Worm (Caenorhabditis elegans): ENCODE measurements around the gene F52E1.2.

Gene F52E1.2

DNA sequence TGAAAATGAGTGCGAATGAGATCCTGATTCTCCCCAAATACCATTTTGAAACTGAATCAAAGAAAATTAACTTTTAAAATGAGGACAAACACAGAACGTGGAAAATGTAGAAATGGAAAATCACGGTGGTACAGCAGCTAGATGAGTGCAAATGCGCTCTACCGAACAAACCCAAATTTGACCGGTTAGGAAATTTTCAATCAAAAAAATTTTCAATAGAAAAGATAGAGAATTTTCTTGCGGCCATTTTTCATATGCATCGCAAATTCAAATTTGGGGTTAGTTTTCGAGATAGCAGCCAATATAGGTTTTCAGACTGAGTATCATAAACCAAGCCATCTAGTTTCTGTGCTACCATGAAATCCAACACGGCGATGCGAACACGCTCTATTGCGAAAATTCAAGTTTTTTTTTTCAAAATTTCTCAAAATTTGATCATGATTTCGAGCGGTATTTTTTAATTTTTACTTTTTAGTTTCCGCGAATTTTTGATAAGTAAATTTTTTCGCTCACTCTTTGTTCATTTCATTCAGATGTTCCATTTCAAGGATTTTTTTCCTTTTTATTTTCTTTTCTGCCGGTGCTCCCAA, 3.1 kb downstream of the F52E1.2 start, which contains the start of gene vha-18 (continued):
- TF ChIP-seq attf-6 (GFP tag; IDR thresholded peaks at IDR 0.05): peak; percentile 71
- TF ChIP-seq lir-1 (GFP tag; conservative IDR thresholded peaks at IDR 0.05): peak; percentile 58; the same call in 1 of the 2 replicates
- TF ChIP-seq B0261.1 (tag; optimal IDR thresholded peaks at IDR 0.05): peak; percentile 6
- no peak for TF ChIP-seq nfya-2 (GFP tag; IDR thresholded peaks at IDR 0.05)
- TF ChIP-seq zfh-2 (GFP tag; conservative IDR thresholded peaks at IDR 0.05): no peak
- TF ChIP-seq C17E4.6 (GFP tag; IDR thresholded peaks at IDR 0.05): peak; percentile 80; the same call in 1 of the 2 replicates
- peak; percentile 89 for TF ChIP-seq hsf-1 (GFP tag; IDR thresholded peaks at IDR 0.05)
- TF ChIP-seq athp-1 (tag; optimal IDR thresholded peaks at IDR 0.05): peak; percentile 3
- 0 out of 2 replicates have a peak, but pooled peaks have one; percentile 45 for TF ChIP-seq bed-2 (GFP tag; IDR thresholded peaks at IDR 0.05)
- no peak for TF ChIP-seq lin-35 (GFP tag; optimal IDR thresholded peaks at IDR 0.05)
- TF ChIP-seq F10E7.11 (tag; optimal IDR thresholded peaks at IDR 0.05): no peak
- peak; percentile 87 for TF ChIP-seq xnd-1 (tag; optimal IDR thresholded peaks at IDR 0.05)
- TF ChIP-seq snpc-3.4 (tag; optimal IDR thresholded peaks at IDR 0.05): peak; percentile 86
- TF ChIP-seq F33H1.4 (GFP tag; IDR thresholded peaks at IDR 0.05): peak; percentile 86
- no peak for TF ChIP-seq rpc-1 (optimal IDR thresholded peaks at IDR 0.05)
- no peak for TF ChIP-seq rpc-1 (tag; optimal IDR thresholded peaks at IDR 0.05)
- TF ChIP-seq lag-1 (GFP tag; IDR thresholded peaks at IDR 0.05): no peak
- 0 out of 2 replicates have a peak, but pooled peaks have one; percentile 60 for TF ChIP-seq Y53G8AR.9 (GFP tag; conservative IDR thresholded peaks at IDR 0.05)
- TF ChIP-seq madf-6 (GFP tag; IDR thresholded peaks at IDR 0.05): peak; percentile 98
- peak; percentile 90 for TF ChIP-seq tlf-1 (GFP tag; optimal IDR thresholded peaks at IDR 0.05)
- TF ChIP-seq snpc-1.1 (tag; optimal IDR thresholded peaks at IDR 0.05; ENCODE audit: insufficient read depth): peak; percentile 55
- TF ChIP-seq pha-4 (tag; optimal IDR thresholded peaks at IDR 0.05): no peak
- peak; percentile 94 for TF ChIP-seq madf-8 (GFP tag; conservative IDR thresholded peaks at IDR 0.05)
- no peak; the same call in 1 of the 2 replicates for TF ChIP-seq Y67H2A.10 (GFP tag; conservative IDR thresholded peaks at IDR 0.05)
- TF ChIP-seq attf-3 (GFP tag; conservative IDR thresholded peaks at IDR 0.05): peak; percentile 79
- peak; percentile 75 for TF ChIP-seq ceh-100 (GFP tag; IDR thresholded peaks at IDR 0.05)
- TF ChIP-seq cebp-1 (GFP tag; IDR thresholded peaks at IDR 0.05): no peak
- TF ChIP-seq cebp-1 (tag; optimal IDR thresholded peaks at IDR 0.05): no peak
- peak; percentile 39; the same call in 1 of the 2 replicates for TF ChIP-seq Y53F4B.3 (GFP tag; IDR thresholded peaks at IDR 0.05)
- TF ChIP-seq D2030.7 (GFP tag; IDR thresholded peaks at IDR 0.05): peak; percentile 97

DNA sequence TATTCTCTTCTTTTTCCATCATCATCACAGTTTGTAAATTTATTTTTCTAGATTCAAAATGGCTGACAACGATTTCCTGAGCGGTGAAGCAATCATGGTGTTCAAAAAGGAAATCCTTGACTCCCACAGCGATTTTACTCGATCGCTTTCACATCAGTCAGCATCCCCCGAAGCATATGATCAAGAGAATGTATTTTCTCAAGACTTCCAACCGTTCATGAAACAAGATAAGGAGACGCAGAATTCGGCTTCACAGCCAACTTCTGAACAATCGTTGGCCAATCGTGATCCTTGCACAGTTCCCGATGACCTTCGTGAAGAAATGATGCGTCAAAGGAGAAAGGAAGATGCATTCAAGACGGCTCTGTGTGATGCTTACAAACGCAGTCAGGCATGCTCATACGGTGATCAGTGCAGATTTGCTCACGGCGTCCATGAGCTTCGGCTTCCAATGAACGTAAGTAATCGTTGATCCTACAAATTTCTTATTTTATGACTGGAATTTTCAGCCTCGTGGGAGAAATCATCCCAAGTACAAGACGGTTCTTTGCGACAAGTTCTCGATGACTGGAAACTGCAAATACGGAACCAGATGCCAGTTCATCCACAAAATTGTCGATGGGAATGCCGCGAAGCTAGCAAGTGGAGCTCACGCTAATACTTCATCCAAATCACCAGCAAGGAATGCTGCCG, 3.8 kb downstream of the F52E1.2 start, which contains the start of gene pos-1:
Gene pos-1, plus strand, starts transcription at position 51 of the 693 bp plus-strand sequence.
- TF ChIP-seq rpc-1 (optimal IDR thresholded peaks at IDR 0.05) (no peak), rpc-1 (tag; optimal IDR thresholded peaks at IDR 0.05) (no peak), lsy-27 (tag; optimal IDR thresholded peaks at IDR 0.05; ENCODE audit: borderline replicate concordance, insufficient read depth) (no peak), nhr-179 (tag; optimal IDR thresholded peaks at IDR 0.05) (no peak), die-1 (tag; optimal IDR thresholded peaks at IDR 0.05) (no peak), zfh-2 (GFP tag; conservative IDR thresholded peaks at IDR 0.05) (no peak), Y53F4B.3 (GFP tag; IDR thresholded peaks at IDR 0.05) (no peak), F52B5.7 (tag; optimal IDR thresholded peaks at IDR 0.05) (no peak), bed-2 (GFP tag; IDR thresholded peaks at IDR 0.05) (no peak), Y56A3A.18 (GFP tag; IDR thresholded peaks at IDR 0.05) (no peak), hmg-1.2 (GFP tag; IDR thresholded peaks at IDR 0.05) (no peak), mxl-1 (tag; optimal IDR thresholded peaks at IDR 0.05) (no peak), Y95B8A.8 (GFP tag; IDR thresholded peaks at IDR 0.05) (no peak), lin-26 (GFP tag; IDR thresholded peaks at IDR 0.05) (no peak), xnd-1 (tag; optimal IDR thresholded peaks at IDR 0.05) (no peak), unc-62 (GFP tag; optimal IDR thresholded peaks at IDR 0.05) (no peak), Y67H2A.10 (GFP tag; conservative IDR thresholded peaks at IDR 0.05) (no peak)
